Worm (Caenorhabditis elegans) whole organism, late embryonic: Measurements from ENCODE around the gene ifa-1.
A peak's percentile ranks its signal among the peaks of the same experiment; 100 is the strongest.

Source experiments
- C38D4.7 ChIP-seq: fragments of 200-800 bp; sonication (Bioruptor generic); optimal IDR thresholded peaks from 2 replicates; lab custom pipeline; 2018; ENCODE audit warnings: mild to moderate bottlenecking, missing genetic modification characterization, moderate library complexity, missing compliant biosample characterization
- F13H6.1 ChIP-seq: sonication (generic microtip); optimal IDR thresholded peaks from 2 replicates; lab custom pipeline; 2016; ENCODE audit warnings: missing genetic modification characterization, missing compliant biosample characterization
- T23F11.4 ChIP-seq: fragments of 200-800 bp; sonication (Bioruptor generic); optimal IDR thresholded peaks from 2 replicates; lab custom pipeline; 2018; ENCODE audit warnings: mild to moderate bottlenecking, missing genetic modification characterization, missing compliant biosample characterization
- Y22D7AL.16 ChIP-seq: sonication (generic microtip); optimal IDR thresholded peaks from 2 replicates; lab custom pipeline; 2016; ENCODE audit warnings: missing genetic modification characterization, missing compliant biosample characterization
- ahr-1 ChIP-seq: sonication (generic microtip); optimal IDR thresholded peaks from 2 replicates; lab custom pipeline; 2016; ENCODE audit warnings: missing genetic modification characterization, missing compliant biosample characterization
- ama-1 ChIP-seq: fragments of 150-350 bp; optimal IDR thresholded peaks from 2 replicates; lab custom pipeline; 2014
- ceh-14 ChIP-seq: sonication (generic microtip); optimal IDR thresholded peaks from 2 replicates; lab custom pipeline; 2016; ENCODE audit warnings: missing genotype, missing genetic modification characterization, missing compliant biosample characterization
- ceh-18 ChIP-seq: sonication (generic microtip); optimal IDR thresholded peaks from 2 replicates; lab custom pipeline; 2016; ENCODE audit warnings: missing genetic modification characterization, missing compliant biosample characterization
- ceh-19 ChIP-seq: fragments of 200-800 bp; sonication (Bioruptor generic); optimal IDR thresholded peaks from 2 replicates; lab custom pipeline; 2018; ENCODE audit warnings: mild to moderate bottlenecking, missing genetic modification characterization, missing compliant biosample characterization
- ceh-2 ChIP-seq: sonication (generic microtip); optimal IDR thresholded peaks from 2 replicates; lab custom pipeline; 2016; ENCODE audit warnings: missing genotype, missing genetic modification characterization, missing compliant biosample characterization
- ceh-22 ChIP-seq: sonication (generic microtip); optimal IDR thresholded peaks from 2 replicates; lab custom pipeline; 2017; ENCODE audit warnings: missing biosample characterization, missing genetic modification characterization
- ceh-24 ChIP-seq: sonication (generic microtip); optimal IDR thresholded peaks from 2 replicates; lab custom pipeline; 2016; ENCODE audit warnings: mild to moderate bottlenecking, missing genetic modification characterization, missing compliant biosample characterization
- ceh-34 ChIP-seq: sonication (generic microtip); optimal IDR thresholded peaks from 2 replicates; lab custom pipeline; 2016; ENCODE audit warnings: mild to moderate bottlenecking, missing genetic modification characterization, missing compliant biosample characterization
- ceh-45 ChIP-seq: fragments of 200-800 bp; sonication (Bioruptor generic); IDR thresholded peaks from 2 replicates; pipeline ENCODE4 v1.3.6; 2022; ENCODE audit warnings: missing genetic modification reagents, missing genetic modification characterization, missing compliant biosample characterization
- ceh-48 ChIP-seq: sonication (generic microtip); optimal IDR thresholded peaks from 2 replicates; lab custom pipeline; 2016; ENCODE audit warnings: missing genetic modification characterization, inconsistent platforms, missing compliant biosample characterization
- ceh-9 ChIP-seq: sonication (generic microtip); optimal IDR thresholded peaks from 2 replicates; lab custom pipeline; 2016; ENCODE audit warnings: mild to moderate bottlenecking, missing genetic modification characterization, inconsistent platforms, missing compliant biosample characterization
- che-1 ChIP-seq: sonication (generic microtip); optimal IDR thresholded peaks from 2 replicates; lab custom pipeline; 2016; ENCODE audit warnings: mild to moderate bottlenecking, missing genetic modification characterization, missing compliant biosample characterization
- dmd-4 ChIP-seq: sonication (generic microtip); optimal IDR thresholded peaks from 2 replicates; lab custom pipeline; 2016; ENCODE audit warnings: borderline replicate concordance, missing genetic modification characterization, missing compliant biosample characterization
- elt-2 ChIP-seq: sonication (generic microtip); optimal IDR thresholded peaks from 2 replicates; lab custom pipeline; 2016; ENCODE audit warnings: missing genetic modification reagents, missing genetic modification characterization, missing compliant biosample characterization
- elt-4 ChIP-seq: sonication (generic microtip); optimal IDR thresholded peaks from 2 replicates; lab custom pipeline; 2016; ENCODE audit warnings: missing genetic modification characterization, missing compliant biosample characterization
- ets-4 ChIP-seq: sonication (generic microtip); optimal IDR thresholded peaks from 2 replicates; lab custom pipeline; 2016; ENCODE audit warnings: missing genetic modification characterization, missing compliant biosample characterization
- eyg-1 ChIP-seq: sonication (generic microtip); optimal IDR thresholded peaks from 2 replicates; lab custom pipeline; 2016; ENCODE audit warnings: missing genotype, missing genetic modification characterization, missing compliant biosample characterization
- fkh-6 ChIP-seq: sonication (generic microtip); optimal IDR thresholded peaks from 2 replicates; lab custom pipeline; 2016; ENCODE audit warnings: missing genetic modification characterization, missing compliant biosample characterization
- hlh-13 ChIP-seq: fragments of 200-800 bp; sonication (Bioruptor generic); optimal IDR thresholded peaks from 2 replicates; lab custom pipeline; 2018; ENCODE audit warnings: mild to moderate bottlenecking, missing genetic modification characterization, missing compliant biosample characterization
- hlh-15 ChIP-seq: sonication (generic microtip); optimal IDR thresholded peaks from 2 replicates; lab custom pipeline; 2016; ENCODE audit warnings: missing genetic modification characterization, missing compliant biosample characterization
- hlh-30 ChIP-seq: sonication (generic microtip); optimal IDR thresholded peaks from 2 replicates; lab custom pipeline; 2017; ENCODE audit warnings: antibody characterized with exemption, missing genetic modification characterization, missing compliant biosample characterization; ENCODE audit not compliant: insufficient read depth
- hlh-6 ChIP-seq: sonication (generic microtip); optimal IDR thresholded peaks from 2 replicates; lab custom pipeline; 2016; ENCODE audit warnings: missing genotype, missing genetic modification characterization, missing compliant biosample characterization
- lim-6 ChIP-seq: sonication (generic microtip); optimal IDR thresholded peaks from 2 replicates; lab custom pipeline; 2016; ENCODE audit warnings: missing genetic modification characterization, missing compliant biosample characterization
- mec-3 ChIP-seq: sonication (generic microtip); optimal IDR thresholded peaks from 2 replicates; lab custom pipeline; 2016; ENCODE audit warnings: borderline replicate concordance, missing genetic modification characterization, missing compliant biosample characterization
- nfya-1 ChIP-seq: sonication (generic microtip); optimal IDR thresholded peaks from 2 replicates; lab custom pipeline; 2017; ENCODE audit warnings: missing genetic modification characterization, mild to moderate bottlenecking, missing compliant biosample characterization, antibody characterized with exemption, moderate library complexity
- nhr-11 ChIP-seq: fragments of 150-350 bp; optimal IDR thresholded peaks from 2 replicates; lab custom pipeline; 2014; ENCODE audit warnings: missing biosample characterization, missing genetic modification characterization
- odd-2 ChIP-seq: sonication (generic microtip); optimal IDR thresholded peaks from 2 replicates; lab custom pipeline; 2017; ENCODE audit warnings: antibody characterized with exemption, mild to moderate bottlenecking, missing genetic modification characterization, missing compliant biosample characterization
- pag-3 ChIP-seq: sonication (generic microtip); optimal IDR thresholded peaks from 2 replicates; lab custom pipeline; 2016; ENCODE audit warnings: missing compliant biosample characterization, missing genetic modification characterization, borderline replicate concordance
- pat-9 ChIP-seq: fragments of 200-800 bp; sonication (Bioruptor generic); optimal IDR thresholded peaks from 2 replicates; lab custom pipeline; 2018; ENCODE audit warnings: mild to moderate bottlenecking, missing genetic modification characterization, moderate library complexity, missing compliant biosample characterization
- pha-2 ChIP-seq: sonication (generic microtip); optimal IDR thresholded peaks from 2 replicates; lab custom pipeline; 2017; ENCODE audit warnings: mild to moderate bottlenecking, missing genetic modification characterization, missing compliant biosample characterization
- pha-4 ChIP-seq: fragments of 150-350 bp; optimal IDR thresholded peaks from 2 replicates; lab custom pipeline; 2018; ENCODE audit warnings: missing biosample characterization, missing genetic modification reagents, missing genetic modification characterization
- pqm-1 ChIP-seq: sonication (generic microtip); optimal IDR thresholded peaks from 2 replicates; lab custom pipeline; 2016; ENCODE audit warnings: missing genetic modification characterization, missing compliant biosample characterization
- pros-1 ChIP-seq: fragments of 150-350 bp; optimal IDR thresholded peaks from 2 replicates; lab custom pipeline; 2014; ENCODE audit warnings: missing biosample characterization, missing genetic modification reagents, missing genetic modification characterization
- ref-2 ChIP-seq: sonication (generic microtip); optimal IDR thresholded peaks from 2 replicates; lab custom pipeline; 2016; ENCODE audit warnings: missing genetic modification characterization, missing compliant biosample characterization
- rnt-1 ChIP-seq: sonication (generic microtip); optimal IDR thresholded peaks from 2 replicates; lab custom pipeline; 2016; ENCODE audit warnings: missing genetic modification characterization, missing compliant biosample characterization
- sdc-2 ChIP-seq: sonication (generic microtip); optimal IDR thresholded peaks from 2 replicates; lab custom pipeline; 2016; ENCODE audit warnings: missing genotype, missing genetic modification characterization, missing compliant biosample characterization
- sox-2 ChIP-seq: fragments of 200-800 bp; sonication (Bioruptor generic); IDR thresholded peaks from 2 replicates; pipeline ENCODE4 v1.3.6; 2022; ENCODE audit warnings: missing genetic modification reagents, missing genetic modification characterization, missing compliant biosample characterization
- sox-4 ChIP-seq: sonication (generic microtip); optimal IDR thresholded peaks from 2 replicates; lab custom pipeline; 2017; ENCODE audit warnings: mild to moderate bottlenecking, missing genetic modification characterization, inconsistent platforms, missing compliant biosample characterization
- syd-9 ChIP-seq: sonication (generic microtip); optimal IDR thresholded peaks from 2 replicates; lab custom pipeline; 2016; ENCODE audit warnings: mild to moderate bottlenecking, missing genetic modification characterization, moderate library complexity, missing compliant biosample characterization
- tbx-7 ChIP-seq: sonication (generic microtip); optimal IDR thresholded peaks from 2 replicates; lab custom pipeline; 2016; ENCODE audit warnings: missing genotype, missing genetic modification characterization, missing compliant biosample characterization
- ttx-3 ChIP-seq: sonication (generic microtip); optimal IDR thresholded peaks from 2 replicates; lab custom pipeline; 2016; ENCODE audit warnings: missing genetic modification reagents, missing genetic modification characterization, missing compliant biosample characterization
- unc-42 ChIP-seq: sonication (generic microtip); optimal IDR thresholded peaks from 2 replicates; lab custom pipeline; 2016; ENCODE audit warnings: missing genotype, missing genetic modification characterization, missing compliant biosample characterization
- unc-55 ChIP-seq: sonication (generic microtip); optimal IDR thresholded peaks from 2 replicates; lab custom pipeline; 2017; ENCODE audit warnings: missing biosample characterization, missing genetic modification reagents, missing genetic modification characterization
- unc-86 ChIP-seq: sonication (generic microtip); optimal IDR thresholded peaks from 2 replicates; lab custom pipeline; 2016; ENCODE audit warnings: missing genetic modification characterization, missing compliant biosample characterization
- zip-5 ChIP-seq: sonication (generic microtip); optimal IDR thresholded peaks from 2 replicates; lab custom pipeline; 2016; ENCODE audit warnings: missing genetic modification characterization, missing compliant biosample characterization

The ifa-1 gene

DNA sequence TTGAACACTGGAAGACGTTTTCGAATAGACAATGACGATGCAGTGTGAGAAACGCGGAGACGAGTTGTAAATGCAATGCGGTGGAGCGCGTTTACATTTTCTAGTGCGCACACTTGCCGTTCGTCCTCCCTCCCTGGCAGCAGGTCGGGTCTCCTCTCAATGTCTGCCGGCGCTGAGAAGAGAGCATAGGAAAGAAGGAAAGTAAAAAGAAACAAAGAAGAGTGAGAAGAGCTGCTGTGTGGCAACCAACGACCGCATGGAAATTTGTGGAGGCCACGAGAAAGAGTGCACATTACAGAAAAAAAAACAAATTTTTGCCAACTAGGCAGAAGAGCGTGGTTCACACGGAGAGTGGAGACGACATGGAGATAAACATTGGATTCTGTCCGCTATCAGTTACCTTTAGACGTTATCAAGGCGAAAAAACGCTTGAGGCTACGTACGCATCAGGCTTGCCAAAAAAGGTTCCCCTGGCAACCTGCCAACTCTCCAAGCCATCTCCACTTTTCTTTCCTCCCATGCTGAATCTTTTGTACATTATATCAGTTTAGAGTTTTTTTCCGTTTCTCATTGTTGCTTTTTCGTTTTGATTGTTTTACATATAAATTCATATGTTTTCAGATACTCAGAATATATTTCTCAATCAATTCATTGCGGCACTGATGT is 28.8 kb downstream of the ifa-1 start, which contains the start of the genes snrp-40.1 and F08G12.3 (continued):
- TF ChIP-seq zip-5 (tag; lab: Kevin White, UChicago) (no peak), unc-55 (GFP tag; lab: Kevin White, UChicago) (peak; percentile 80), T23F11.4 (GFP tag; lab: Kevin White, UChicago) (no peak), hlh-6 (tag; lab: Kevin White, UChicago) (peak; percentile 61), ets-4 (tag; lab: Kevin White, UChicago) (peak; percentile 55), hlh-13 (GFP tag; lab: Kevin White, UChicago) (no peak), elt-4 (tag; lab: Kevin White, UChicago) (no peak), Y22D7AL.16 (tag; lab: Kevin White, UChicago) (no peak), syd-9 (peak; percentile 10), fkh-6 (tag; lab: Kevin White, UChicago) (no peak), pros-1 (tag; lab: Kevin White, UChicago) (peak; percentile 44), pat-9 (no peak), ceh-18 (tag; lab: Kevin White, UChicago) (peak; percentile 84), ceh-34 (peak; percentile 85), nhr-11 (no peak), lim-6 (tag; lab: Kevin White, UChicago) (no peak), ttx-3 (tag; lab: Kevin White, UChicago) (no peak), ceh-14 (tag; lab: Kevin White, UChicago) (peak; percentile 63), ceh-2 (tag; lab: Kevin White, UChicago) (peak; percentile 54), C38D4.7 (GFP tag; lab: Kevin White, UChicago) (no peak), pag-3 (no peak), ref-2 (peak; percentile 68), tbx-7 (tag; lab: Kevin White, UChicago) (no peak), hlh-30 (peak; percentile 65), dmd-4 (tag; lab: Kevin White, UChicago) (peak; percentile 3), rnt-1 (tag; lab: Kevin White, UChicago) (peak; percentile 51), sox-4 (tag; lab: Kevin White, UChicago) (no peak), che-1 (no peak), elt-2 (tag; lab: Kevin White, UChicago) (peak; percentile 62), F13H6.1 (no peak), ceh-24 (tag; lab: Kevin White, UChicago) (no peak), mec-3 (no peak), ceh-9 (no peak), hlh-15 (tag; lab: Kevin White, UChicago) (no peak), ahr-1 (tag; lab: Kevin White, UChicago) (no peak), unc-86 (tag; lab: Kevin White, UChicago) (no peak), sox-2 (GFP tag; lab: Robert Waterston, UW) (no peak), pha-4 (no peak), ceh-22 (no peak), ceh-19 (GFP tag; lab: Kevin White, UChicago) (peak; percentile 41), ceh-48 (tag; lab: Kevin White, UChicago) (no peak), pqm-1 (tag; lab: Kevin White, UChicago) (no peak), sdc-2 (tag; lab: Kevin White, UChicago) (peak; percentile 49), eyg-1 (tag; lab: Kevin White, UChicago) (no peak), unc-42 (tag; lab: Kevin White, UChicago) (peak; percentile 41), ceh-45 (GFP tag; lab: Robert Waterston, UW) (no peak), nfya-1 (tag; lab: Kevin White, UChicago) (peak; percentile 83), ama-1 (no peak), pha-2 (no peak), odd-2 (no peak)
